Worm (Caenorhabditis elegans) whole organism, late embryonic: ENCODE results near the gene D2021.4.

ENCODE experiments used
- C38D4.7 ChIP-seq: fragments of 200-800 bp; sonication (Bioruptor generic); optimal IDR thresholded peaks from 2 replicates; lab custom pipeline; 2018; ENCODE audit warnings: mild to moderate bottlenecking, missing genetic modification characterization, moderate library complexity, missing compliant biosample characterization
- T23F11.4 ChIP-seq: fragments of 200-800 bp; sonication (Bioruptor generic); optimal IDR thresholded peaks from 2 replicates; lab custom pipeline; 2018; ENCODE audit warnings: mild to moderate bottlenecking, missing genetic modification characterization, missing compliant biosample characterization
- Y22D7AL.16 ChIP-seq: sonication (generic microtip); optimal IDR thresholded peaks from 2 replicates; lab custom pipeline; 2016; ENCODE audit warnings: missing genetic modification characterization, missing compliant biosample characterization
- ahr-1 ChIP-seq: sonication (generic microtip); optimal IDR thresholded peaks from 2 replicates; lab custom pipeline; 2016; ENCODE audit warnings: missing genetic modification characterization, missing compliant biosample characterization
- ceh-18 ChIP-seq: sonication (generic microtip); optimal IDR thresholded peaks from 2 replicates; lab custom pipeline; 2016; ENCODE audit warnings: missing genetic modification characterization, missing compliant biosample characterization
- ceh-19 ChIP-seq: fragments of 200-800 bp; sonication (Bioruptor generic); optimal IDR thresholded peaks from 2 replicates; lab custom pipeline; 2018; ENCODE audit warnings: mild to moderate bottlenecking, missing genetic modification characterization, missing compliant biosample characterization
- ceh-2 ChIP-seq: sonication (generic microtip); optimal IDR thresholded peaks from 2 replicates; lab custom pipeline; 2016; ENCODE audit warnings: missing genotype, missing genetic modification characterization, missing compliant biosample characterization
- ceh-24 ChIP-seq: sonication (generic microtip); optimal IDR thresholded peaks from 2 replicates; lab custom pipeline; 2016; ENCODE audit warnings: mild to moderate bottlenecking, missing genetic modification characterization, missing compliant biosample characterization
- ceh-30 ChIP-seq: fragments of 150-350 bp; optimal IDR thresholded peaks from 2 replicates; lab custom pipeline; 2014; ENCODE audit warnings: missing biosample characterization, missing genetic modification characterization
- ceh-31 ChIP-seq: sonication (generic microtip); optimal IDR thresholded peaks from 2 replicates; lab custom pipeline; 2016; ENCODE audit warnings: missing genetic modification characterization, missing compliant biosample characterization
- ceh-34 ChIP-seq: sonication (generic microtip); optimal IDR thresholded peaks from 2 replicates; lab custom pipeline; 2016; ENCODE audit warnings: mild to moderate bottlenecking, missing genetic modification characterization, missing compliant biosample characterization
- ceh-6 ChIP-seq: fragments of 200-800 bp; sonication (Bioruptor generic); optimal IDR thresholded peaks from 2 replicates; lab custom pipeline; 2018; ENCODE audit warnings: mild to moderate bottlenecking, missing genetic modification characterization, missing compliant biosample characterization
- dve-1 ChIP-seq: sonication (generic microtip); optimal IDR thresholded peaks from 2 replicates; lab custom pipeline; 2017; ENCODE audit warnings: antibody characterized with exemption, mild to moderate bottlenecking, missing genetic modification characterization, missing compliant biosample characterization
- elt-2 ChIP-seq: sonication (generic microtip); optimal IDR thresholded peaks from 2 replicates; lab custom pipeline; 2016; ENCODE audit warnings: missing genetic modification reagents, missing genetic modification characterization, missing compliant biosample characterization
- elt-4 ChIP-seq: sonication (generic microtip); optimal IDR thresholded peaks from 2 replicates; lab custom pipeline; 2016; ENCODE audit warnings: missing genetic modification characterization, missing compliant biosample characterization
- ets-4 ChIP-seq: sonication (generic microtip); optimal IDR thresholded peaks from 2 replicates; lab custom pipeline; 2016; ENCODE audit warnings: missing genetic modification characterization, missing compliant biosample characterization
- fax-1 ChIP-seq: sonication (generic microtip); optimal IDR thresholded peaks from 2 replicates; lab custom pipeline; 2016; ENCODE audit warnings: missing genotype, missing genetic modification characterization, missing compliant biosample characterization
- fkh-10 ChIP-seq: fragments of 150-350 bp; optimal IDR thresholded peaks from 2 replicates; lab custom pipeline; 2014; ENCODE audit warnings: missing biosample characterization, missing genetic modification reagents, missing genetic modification characterization
- fkh-6 ChIP-seq: sonication (generic microtip); optimal IDR thresholded peaks from 2 replicates; lab custom pipeline; 2016; ENCODE audit warnings: missing genetic modification characterization, missing compliant biosample characterization
- hlh-30 ChIP-seq: sonication (generic microtip); optimal IDR thresholded peaks from 2 replicates; lab custom pipeline; 2017; ENCODE audit warnings: antibody characterized with exemption, missing genetic modification characterization, missing compliant biosample characterization; ENCODE audit not compliant: insufficient read depth
- hlh-8 ChIP-seq: sonication (generic microtip); optimal IDR thresholded peaks from 2 replicates; lab custom pipeline; 2016; ENCODE audit warnings: missing genotype, missing genetic modification characterization, missing compliant biosample characterization
- lim-6 ChIP-seq: sonication (generic microtip); optimal IDR thresholded peaks from 2 replicates; lab custom pipeline; 2016; ENCODE audit warnings: missing genetic modification characterization, missing compliant biosample characterization
- lin-11 ChIP-seq: fragments of 200-800 bp; sonication (Bioruptor generic); optimal IDR thresholded peaks from 2 replicates; lab custom pipeline; 2018; ENCODE audit warnings: mild to moderate bottlenecking, missing genetic modification characterization, missing compliant biosample characterization
- mec-3 ChIP-seq: sonication (generic microtip); optimal IDR thresholded peaks from 2 replicates; lab custom pipeline; 2016; ENCODE audit warnings: borderline replicate concordance, missing genetic modification characterization, missing compliant biosample characterization
- nfya-1 ChIP-seq: sonication (generic microtip); optimal IDR thresholded peaks from 2 replicates; lab custom pipeline; 2017; ENCODE audit warnings: missing genetic modification characterization, mild to moderate bottlenecking, missing compliant biosample characterization, antibody characterized with exemption, moderate library complexity
- nhr-232 ChIP-seq: sonication (generic microtip); optimal IDR thresholded peaks from 2 replicates; lab custom pipeline; 2016; ENCODE audit warnings: missing genetic modification characterization, missing compliant biosample characterization
- npax-4 ChIP-seq: sonication (generic microtip); optimal IDR thresholded peaks from 2 replicates; lab custom pipeline; 2016; ENCODE audit warnings: missing genetic modification characterization, missing compliant biosample characterization
- odd-2 ChIP-seq: sonication (generic microtip); optimal IDR thresholded peaks from 2 replicates; lab custom pipeline; 2017; ENCODE audit warnings: antibody characterized with exemption, mild to moderate bottlenecking, missing genetic modification characterization, missing compliant biosample characterization
- pag-3 ChIP-seq: sonication (generic microtip); optimal IDR thresholded peaks from 2 replicates; lab custom pipeline; 2016; ENCODE audit warnings: missing compliant biosample characterization, missing genetic modification characterization, borderline replicate concordance
- pax-1 ChIP-seq: fragments of 150-350 bp; optimal IDR thresholded peaks from 2 replicates; lab custom pipeline; 2014; ENCODE audit warnings: missing biosample characterization, missing genetic modification characterization
- ref-2 ChIP-seq: sonication (generic microtip); optimal IDR thresholded peaks from 2 replicates; lab custom pipeline; 2016; ENCODE audit warnings: missing genetic modification characterization, missing compliant biosample characterization
- rnt-1 ChIP-seq: sonication (generic microtip); optimal IDR thresholded peaks from 2 replicates; lab custom pipeline; 2016; ENCODE audit warnings: missing genetic modification characterization, missing compliant biosample characterization
- sdc-2 ChIP-seq: sonication (generic microtip); optimal IDR thresholded peaks from 2 replicates; lab custom pipeline; 2016; ENCODE audit warnings: missing genotype, missing genetic modification characterization, missing compliant biosample characterization
- sox-2 ChIP-seq: fragments of 200-800 bp; sonication (Bioruptor generic); IDR thresholded peaks from 2 replicates; pipeline ENCODE4 v1.3.6; 2022; ENCODE audit warnings: missing genetic modification reagents, missing genetic modification characterization, missing compliant biosample characterization
- sox-4 ChIP-seq: sonication (generic microtip); optimal IDR thresholded peaks from 2 replicates; lab custom pipeline; 2017; ENCODE audit warnings: mild to moderate bottlenecking, missing genetic modification characterization, inconsistent platforms, missing compliant biosample characterization
- syd-9 ChIP-seq: sonication (generic microtip); optimal IDR thresholded peaks from 2 replicates; lab custom pipeline; 2016; ENCODE audit warnings: mild to moderate bottlenecking, missing genetic modification characterization, moderate library complexity, missing compliant biosample characterization
- tbx-2 ChIP-seq: sonication (generic microtip); optimal IDR thresholded peaks from 2 replicates; lab custom pipeline; 2016; ENCODE audit warnings: missing genetic modification characterization, missing compliant biosample characterization
- ttx-3 ChIP-seq: sonication (generic microtip); optimal IDR thresholded peaks from 2 replicates; lab custom pipeline; 2016; ENCODE audit warnings: missing genetic modification reagents, missing genetic modification characterization, missing compliant biosample characterization
- unc-3 ChIP-seq, 2 experiments: fragments of 200-800 bp in 1 of 2; sonication (Bioruptor generic) in 1 of 2; sonication (generic microtip) in 1 of 2; conservative IDR thresholded peaks in 1 of 2; optimal IDR thresholded peaks in 1 of 2; 2 replicates each; pipeline versions ENCODE4 v1.3.6 to Lab custom; 2016 to 2022; ENCODE audit warnings: missing compliant biosample characterization in 2 of 2, missing genetic modification characterization in 2 of 2, missing genetic modification reagents in 1 of 2
- unc-55 ChIP-seq: sonication (generic microtip); optimal IDR thresholded peaks from 2 replicates; lab custom pipeline; 2017; ENCODE audit warnings: missing biosample characterization, missing genetic modification reagents, missing genetic modification characterization

The D2021.4 gene

DNA sequence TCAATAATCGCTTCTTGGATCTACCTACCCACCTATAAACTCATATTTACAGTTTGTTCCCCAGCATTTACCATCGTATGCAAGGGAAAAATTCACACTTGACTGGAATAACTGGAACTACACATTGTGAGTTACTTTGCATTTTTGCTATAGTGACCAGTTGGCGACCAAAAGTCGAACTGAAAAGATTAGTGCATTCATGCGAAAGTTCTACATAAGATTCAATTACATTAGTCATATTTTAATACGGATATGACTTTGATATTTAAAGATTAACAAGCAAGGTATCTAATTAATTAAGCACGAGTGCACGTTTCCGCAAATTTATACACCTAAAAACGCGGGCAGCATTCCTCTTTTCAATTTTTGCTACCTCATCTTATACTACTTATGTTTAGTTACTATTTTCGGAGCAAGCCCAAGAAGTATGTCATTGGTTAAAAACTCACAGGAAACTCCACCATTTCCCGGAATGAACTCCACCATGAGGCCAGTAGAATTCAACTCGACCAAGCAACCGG lies 22.2 kb upstream of the D2021.4 start, which contains the start of gene jmjd-3.1:
Gene jmjd-3.1 (plus strand): TSS at position 51 of the 521 bp plus-strand sequence.
- TF ChIP-seq dve-1 (tag; lab: Kevin White, UChicago) (no peak), hlh-30 (tag; lab: Kevin White, UChicago) (no peak), ceh-30 (tag; lab: Kevin White, UChicago) (no peak), ceh-24 (tag; lab: Kevin White, UChicago) (no peak), ref-2 (no peak), hlh-8 (tag; lab: Kevin White, UChicago) (no peak), sox-4 (tag; lab: Kevin White, UChicago) (no peak)

DNA sequence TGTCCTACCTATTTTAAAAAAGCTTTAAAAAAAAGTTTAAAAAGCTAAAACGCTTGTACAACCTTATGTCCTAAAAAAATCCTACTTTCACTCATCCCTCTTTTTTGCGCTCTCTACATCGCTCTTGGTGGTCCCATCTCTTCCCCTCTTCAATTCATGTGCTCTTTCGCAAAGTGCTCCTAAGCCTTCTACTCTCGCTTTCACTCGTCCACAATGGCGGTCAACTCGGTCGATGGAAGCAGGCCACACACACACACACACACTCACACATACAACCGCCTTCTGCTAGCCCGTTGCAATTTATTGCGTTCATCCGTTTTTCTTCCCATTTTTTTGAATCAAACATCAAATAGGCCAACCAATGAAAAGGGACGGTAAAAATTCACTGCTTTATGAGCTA lies 20.3 kb upstream of the D2021.4 start:
- TF ChIP-seq ceh-31 (tag; lab: Kevin White, UChicago) (peak; percentile 9), mec-3 (tag; lab: Kevin White, UChicago) (no peak), sdc-2 (tag; lab: Kevin White, UChicago) (no peak), ref-2 (peak; percentile 29), hlh-30 (tag; lab: Kevin White, UChicago) (no peak), Y22D7AL.16 (tag; lab: Kevin White, UChicago) (no peak), nhr-232 (no peak), syd-9 (tag; lab: Kevin White, UChicago) (peak; percentile 14), ceh-24 (tag; lab: Kevin White, UChicago) (no peak), elt-2 (tag; lab: Kevin White, UChicago) (no peak), ets-4 (no peak), rnt-1 (tag; lab: Kevin White, UChicago) (peak; percentile 1), fkh-10 (no peak), ceh-6 (GFP tag; lab: Kevin White, UChicago) (no peak), nfya-1 (peak; percentile 28), ceh-34 (tag; lab: Kevin White, UChicago) (no peak), elt-4 (tag; lab: Kevin White, UChicago) (no peak), ceh-19 (GFP tag; lab: Kevin White, UChicago) (peak; percentile 34), ceh-18 (no peak), C38D4.7 (GFP tag; lab: Kevin White, UChicago) (no peak)

DNA sequence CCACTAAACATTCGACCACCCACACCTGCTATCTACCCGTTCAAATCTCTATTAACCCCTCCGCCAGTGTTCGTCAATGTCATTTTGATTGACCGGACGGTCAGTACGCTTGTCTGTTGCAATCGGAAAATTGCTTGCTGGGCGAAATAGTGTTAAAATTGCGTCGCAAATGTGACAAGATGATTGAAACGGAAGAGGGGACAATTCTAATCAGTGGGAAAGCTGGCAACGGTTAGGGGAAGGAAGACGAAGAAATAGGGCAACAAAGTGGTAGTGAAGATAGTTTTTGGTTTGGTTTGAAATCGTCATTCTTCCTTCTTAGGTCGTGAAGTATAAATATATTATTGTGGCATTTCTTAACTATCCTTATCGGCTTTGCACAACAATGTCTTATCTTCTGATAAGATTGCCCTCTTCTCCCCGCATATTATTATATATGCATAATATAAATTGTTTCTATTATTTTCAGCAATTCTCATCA lies 19.6 kb upstream of the D2021.4 start:
- no peak for TF ChIP-seq npax-4
- TF ChIP-seq tbx-2 (tag; lab: Kevin White, UChicago), result peak; percentile 2
- TF ChIP-seq ceh-24 (tag; lab: Kevin White, UChicago), result no peak
- TF ChIP-seq unc-55 (GFP tag; lab: Kevin White, UChicago), result peak; percentile 92
- peak; percentile 84 for TF ChIP-seq elt-2 (tag; lab: Kevin White, UChicago)
- no peak for TF ChIP-seq syd-9 (tag; lab: Kevin White, UChicago)

DNA sequence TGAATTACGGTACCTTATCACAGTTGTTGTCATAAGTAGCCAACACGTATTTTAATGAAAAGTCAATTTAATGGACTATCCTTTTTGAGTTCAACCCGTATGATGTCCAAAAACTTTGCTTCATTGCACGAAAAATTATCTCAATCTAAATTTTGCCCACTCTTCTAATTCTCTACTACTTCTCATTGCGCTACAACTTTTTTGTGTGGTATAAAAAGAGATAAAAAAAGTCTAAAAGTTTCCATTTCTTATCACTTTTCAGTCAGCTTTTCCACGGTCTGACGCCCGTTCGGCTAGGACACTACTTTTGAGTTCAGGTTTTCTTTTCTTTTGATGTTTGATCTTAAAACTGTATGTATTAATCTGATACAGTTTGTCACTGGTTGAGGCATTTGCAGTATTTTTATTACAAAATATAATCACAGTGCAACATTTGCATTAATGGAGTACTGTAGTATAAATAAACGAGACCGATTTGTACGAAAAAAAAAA lies 19.0 kb upstream of the D2021.4 start:
- TF ChIP-seq lin-11 (tag; lab: Kevin White, UChicago) (no peak), sox-2 (GFP tag; lab: Robert Waterston, UW) (no peak), fkh-6 (tag; lab: Kevin White, UChicago) (no peak), sox-4 (tag; lab: Kevin White, UChicago) (no peak), tbx-2 (tag; lab: Kevin White, UChicago) (no peak), ceh-2 (tag; lab: Kevin White, UChicago) (no peak), lim-6 (no peak), pag-3 (tag; lab: Kevin White, UChicago) (no peak), T23F11.4 (GFP tag; lab: Kevin White, UChicago) (no peak), ttx-3 (tag; lab: Kevin White, UChicago) (no peak), fax-1 (tag; lab: Kevin White, UChicago) (no peak), odd-2 (tag; lab: Kevin White, UChicago) (no peak), ahr-1 (tag; lab: Kevin White, UChicago) (no peak), elt-2 (tag; lab: Kevin White, UChicago) (no peak), unc-3 (GFP tag; conservative IDR thresholded peaks at IDR 0.05; lab: Robert Waterston, UW) (no peak), unc-3 (tag; optimal IDR thresholded peaks at IDR 0.05; lab: Kevin White, UChicago) (no peak), pax-1 (tag; lab: Kevin White, UChicago) (no peak), ref-2 (no peak), syd-9 (tag; lab: Kevin White, UChicago) (no peak)
